Fruit fly (Drosophila melanogaster): Measurements from ENCODE around the gene CG34408.

CG34408 gene

dm6 chrX:10202595-10202994, 17.3 kb upstream of the CG34408 start (continued):
- peak; percentile 56 for TF ChIP-seq CG10631 (GFP tag; optimal IDR thresholded peaks at IDR 0.05)
- TF ChIP-seq ss (GFP tag; optimal IDR thresholded peaks at IDR 0.05) = peak; percentile 28 to 36
- TF ChIP-seq Gug (GFP tag; IDR thresholded peaks at IDR 0.05) = no peak
- TF ChIP-seq CG9139 (GFP tag; optimal IDR thresholded peaks at IDR 0.05) = no peak
- TF ChIP-seq Smox (GFP tag; optimal IDR thresholded peaks at IDR 0.05) = peak; percentile 4
- peak; percentile 55 for TF ChIP-seq CG3919 (GFP tag; optimal IDR thresholded peaks at IDR 0.05)
- peak; percentile 29 for TF ChIP-seq topi (GFP tag; optimal IDR thresholded peaks at IDR 0.05)
- no peak for TF ChIP-seq Hr38 (GFP tag; optimal IDR thresholded peaks at IDR 0.05)
- peak; percentile 9 for TF ChIP-seq CG11762 (GFP tag; optimal IDR thresholded peaks at IDR 0.05; ENCODE audit: insufficient read depth)
- TF ChIP-seq CG1621 (tag; optimal IDR thresholded peaks at IDR 0.05) = peak; percentile 43
- TF ChIP-seq Hr39 (GFP tag; optimal IDR thresholded peaks at IDR 0.05) = peak; percentile 39
- peak; percentile 8 to 32 for TF ChIP-seq salr (GFP tag; optimal IDR thresholded peaks at IDR 0.05)
- TF ChIP-seq OdsH (GFP tag; optimal IDR thresholded peaks at IDR 0.05) = peak; percentile 52

- TF ChIP-seq spab (GFP tag; optimal IDR thresholded peaks at IDR 0.05) (no peak), CG3919 (GFP tag; optimal IDR thresholded peaks at IDR 0.05) (no peak), svp (GFP tag) (no peak), pdm3 (GFP tag; optimal IDR thresholded peaks at IDR 0.05) (no peak), net (GFP tag; optimal IDR thresholded peaks at IDR 0.05) (no peak), fd85E (GFP tag; optimal IDR thresholded peaks at IDR 0.05) (no peak), Lpt (GFP tag; optimal IDR thresholded peaks at IDR 0.05) (no peak), Blimp-1 (GFP tag; optimal IDR thresholded peaks at IDR 0.05) (no peak), esn (GFP tag; optimal IDR thresholded peaks at IDR 0.05) (no peak), CG10669 (GFP tag; optimal IDR thresholded peaks at IDR 0.05) (no peak), Smox (GFP tag; optimal IDR thresholded peaks at IDR 0.05) (no peak), CG8632 (GFP tag; optimal IDR thresholded peaks at IDR 0.05) (no peak), OdsH (GFP tag; optimal IDR thresholded peaks at IDR 0.05) (no peak), CG9139 (GFP tag; optimal IDR thresholded peaks at IDR 0.05) (no peak), Gug (GFP tag; IDR thresholded peaks at IDR 0.05) (no peak), Hr39 (GFP tag; optimal IDR thresholded peaks at IDR 0.05) (no peak)
Measured at dm6 chrX:10206086-10206485, 13.8 kb upstream of the CG34408 start.

DNA sequence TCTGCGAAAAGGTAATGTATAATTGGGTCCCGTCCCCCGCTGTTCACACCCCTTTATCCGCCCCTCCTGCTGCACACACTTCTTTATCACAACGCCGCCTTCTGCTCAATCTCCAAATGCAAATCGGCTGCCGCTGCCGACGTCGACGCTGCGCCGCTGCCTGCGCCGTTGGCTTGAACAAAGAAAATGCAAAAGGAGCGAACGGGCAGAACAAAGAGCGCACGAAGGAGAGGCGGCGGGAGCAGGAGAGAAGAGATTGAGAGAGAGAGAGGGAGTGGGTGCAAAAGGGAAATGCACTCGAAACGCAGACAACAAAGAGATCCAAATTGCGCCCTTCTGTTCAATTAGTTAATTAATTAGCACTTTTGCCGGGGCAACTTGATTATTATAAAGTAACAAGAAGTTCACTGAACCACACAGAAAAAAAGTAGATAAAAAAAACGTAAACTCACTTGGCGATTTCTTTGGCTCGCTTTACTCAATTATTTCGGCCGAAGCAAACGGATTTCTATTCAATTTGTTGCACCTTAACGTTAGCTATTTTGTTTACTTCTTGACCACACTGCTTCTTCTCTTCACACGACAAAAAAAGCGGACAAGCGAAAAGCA, 10.2 kb upstream of the CG34408 start:
- TF ChIP-seq Eip78C (GFP tag) = peak; percentile 63
- peak; percentile 21 for TF ChIP-seq CG9139 (GFP tag; optimal IDR thresholded peaks at IDR 0.05)
- TF ChIP-seq vri (GFP tag; optimal IDR thresholded peaks at IDR 0.05) = peak; percentile 12
- no peak for TF ChIP-seq fd85E (GFP tag; optimal IDR thresholded peaks at IDR 0.05)
- no peak for TF ChIP-seq net (GFP tag; optimal IDR thresholded peaks at IDR 0.05)
- TF ChIP-seq CG6808 (GFP tag; optimal IDR thresholded peaks at IDR 0.05) = peak; percentile 20
- TF ChIP-seq svp (GFP tag) = peak; percentile 66
- TF ChIP-seq CG34406 (GFP tag; optimal IDR thresholded peaks at IDR 0.05) = no peak
- TF ChIP-seq CG16779 (tag; optimal IDR thresholded peaks at IDR 0.05) = no peak
- peak; percentile 99 for TF ChIP-seq Sox14 (GFP tag; optimal IDR thresholded peaks at IDR 0.05)
- no peak for TF ChIP-seq CG11294 (GFP tag; IDR thresholded peaks at IDR 0.05)
- peak; percentile 62 for TF ChIP-seq CG6163 (GFP tag; IDR thresholded peaks at IDR 0.05)

dm6 chrX:10210317-10210873, 9.5 kb upstream of the CG34408 start:
- peak; percentile 59 for TF ChIP-seq CG7368 (GFP tag; optimal IDR thresholded peaks at IDR 0.05)
- TF ChIP-seq CG15336 (GFP tag; IDR thresholded peaks at IDR 0.05) = peak; percentile 64
- TF ChIP-seq cyc (GFP tag; optimal IDR thresholded peaks at IDR 0.05) = peak; percentile 54
- TF ChIP-seq CG11762 (GFP tag; optimal IDR thresholded peaks at IDR 0.05; ENCODE audit: insufficient read depth) = peak; percentile 0
- no peak for TF ChIP-seq CG6854 (GFP tag; optimal IDR thresholded peaks at IDR 0.05)
- peak; percentile 44 for TF ChIP-seq Sox102F (GFP tag; optimal IDR thresholded peaks at IDR 0.05)
- TF ChIP-seq Sox15 (GFP tag; optimal IDR thresholded peaks at IDR 0.05) = peak; percentile 21
- peak; percentile 15 for TF ChIP-seq CG3919 (GFP tag; optimal IDR thresholded peaks at IDR 0.05)
- peak; percentile 51 for TF ChIP-seq Smox (GFP tag; optimal IDR thresholded peaks at IDR 0.05)
- no peak for TF ChIP-seq dsx (GFP tag; optimal IDR thresholded peaks at IDR 0.05; ENCODE audit: poor library complexity, severe bottlenecking)
- TF ChIP-seq CG8119 (GFP tag; IDR thresholded peaks at IDR 0.05) = 0 out of 3 replicates have a peak, but pooled peaks have one; percentile 28
- peak; percentile 22 for TF ChIP-seq CG4318 (GFP tag; optimal IDR thresholded peaks at IDR 0.05)
- TF ChIP-seq salr (GFP tag; optimal IDR thresholded peaks at IDR 0.05) = peak in 1 of 2 experiments; percentile 27
- peak; percentile 49 for TF ChIP-seq Gug (GFP tag; IDR thresholded peaks at IDR 0.05)
- peak; percentile 41 for TF ChIP-seq CG6276 (GFP tag; optimal IDR thresholded peaks at IDR 0.05)
- TF ChIP-seq fkh (GFP tag; optimal IDR thresholded peaks at IDR 0.05) = no peak
- TF ChIP-seq CG8319 (GFP tag; optimal IDR thresholded peaks at IDR 0.05) = no peak
- peak; percentile 12 for TF ChIP-seq CG34406 (GFP tag; optimal IDR thresholded peaks at IDR 0.05)
- TF ChIP-seq Sox14 (GFP tag; optimal IDR thresholded peaks at IDR 0.05) = no peak
- peak; percentile 37 for TF ChIP-seq acj6 (GFP tag; optimal IDR thresholded peaks at IDR 0.05)
- TF ChIP-seq fd85E (GFP tag; optimal IDR thresholded peaks at IDR 0.05) = no peak

Data from whole organism, prepupa.